Worm (Caenorhabditis elegans): ENCODE data around the gene wrt-10.

wrt-10 gene

DNA sequence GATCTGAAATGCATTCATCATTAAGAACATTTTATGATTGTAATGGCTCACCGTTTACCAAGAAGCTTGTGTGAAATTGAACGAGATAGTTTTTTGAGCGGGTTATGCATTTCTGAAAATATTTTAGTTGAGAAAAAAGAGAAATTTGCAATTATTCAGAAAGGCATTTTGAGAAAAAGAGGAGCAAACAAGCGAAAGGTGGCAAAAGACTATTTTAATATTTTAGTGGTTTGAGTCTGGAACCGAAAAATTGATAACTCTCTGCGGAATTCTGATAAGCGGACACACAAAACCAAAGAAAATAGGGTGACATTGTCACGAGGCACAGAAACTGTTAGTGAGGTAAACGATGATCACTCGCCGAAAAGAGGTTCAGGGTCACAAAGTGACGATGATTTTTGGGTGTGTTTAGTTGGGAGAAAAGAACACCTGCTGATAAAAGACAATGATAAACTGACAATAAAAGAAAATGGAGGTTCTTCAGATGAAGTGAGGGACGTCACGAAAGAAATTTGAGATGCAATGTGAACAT lies 20.4 kb upstream of the wrt-10 start (continued):
- TF ChIP-seq tra-1 (GFP tag; IDR thresholded peaks at IDR 0.05) = peak; percentile 68
- TF ChIP-seq nhr-41 (GFP tag; IDR thresholded peaks at IDR 0.05) = peak; percentile 42; the same call in 1 of the 2 replicates
- no peak for TF ChIP-seq hmg-1.1 (GFP tag; IDR thresholded peaks at IDR 0.05)
- 0 out of 2 replicates have a peak, but pooled peaks have one; percentile 28 for TF ChIP-seq zfp-3 (GFP tag; conservative IDR thresholded peaks at IDR 0.05)

DNA sequence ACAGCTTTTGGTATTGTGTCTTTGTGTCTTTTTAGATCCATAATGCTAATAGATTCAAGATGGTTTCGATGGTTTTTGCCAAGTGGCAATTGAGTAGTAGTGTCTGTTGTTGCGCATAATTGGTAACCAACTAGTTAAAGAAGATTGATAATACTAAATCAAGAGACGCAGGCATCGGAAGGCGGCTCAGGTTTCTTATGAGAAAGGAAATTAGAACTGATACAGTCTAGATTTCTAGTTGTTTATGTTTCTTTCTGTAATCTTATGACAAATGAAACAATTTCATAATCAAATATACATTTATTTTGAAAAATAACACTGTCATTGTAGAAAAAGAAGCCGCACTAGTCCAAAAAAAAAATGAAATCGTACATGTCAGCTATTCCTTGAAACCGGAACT lies 19.4 kb upstream of the wrt-10 start, which contains the start of gene ZK1290.10:
TSS of gene ZK1290.10 (minus strand) at position 101 of the 400 bp plus-strand sequence.
- TF ChIP-seq aha-1 (tag) (peak; percentile 19), ztf-7 (tag; optimal IDR thresholded peaks at IDR 0.05) (no peak), ceh-62 (tag; optimal IDR thresholded peaks at IDR 0.05) (no peak), F10B5.3 (tag; optimal IDR thresholded peaks at IDR 0.05) (no peak)

DNA sequence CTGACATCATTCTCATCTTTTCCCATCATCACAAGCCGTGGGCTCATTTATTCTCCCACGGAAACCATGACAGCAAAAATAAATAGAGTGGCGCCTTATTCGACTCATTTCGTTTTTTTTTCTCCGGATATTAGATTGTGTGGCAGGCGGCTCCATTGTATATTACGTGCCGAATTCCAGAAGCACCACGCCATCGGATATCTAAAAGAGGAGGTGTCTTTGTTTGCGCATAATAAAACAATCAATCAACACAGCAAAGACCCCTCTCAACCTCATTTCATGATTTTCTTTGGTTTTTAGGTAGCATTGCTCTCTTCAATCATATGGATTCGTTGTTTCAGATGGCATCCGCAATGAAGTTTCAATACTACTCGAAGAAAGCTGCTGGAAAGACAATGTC lies 14.7 kb upstream of the wrt-10 start, which contains the start of gene tph-1:
TSS of gene tph-1 (plus strand) at position 301 of the 400 bp plus-strand sequence.
- no peak for TF ChIP-seq lin-29 (GFP tag; IDR thresholded peaks at IDR 0.05)
- TF ChIP-seq sdz-12 (GFP tag; optimal IDR thresholded peaks at IDR 0.05) = no peak
- no peak for TF ChIP-seq F26F4.8 (GFP tag; conservative IDR thresholded peaks at IDR 0.05)
- no peak for TF ChIP-seq mxl-3 (GFP tag; optimal IDR thresholded peaks at IDR 0.05)
- TF ChIP-seq egl-43 (GFP tag; IDR thresholded peaks at IDR 0.05) = no peak
- no peak for TF ChIP-seq nhr-10 (tag; optimal IDR thresholded peaks at IDR 0.05)
- TF ChIP-seq daf-8 (GFP tag; IDR thresholded peaks at IDR 0.05) = no peak
- TF ChIP-seq ceh-20 (GFP tag; IDR thresholded peaks at IDR 0.05) = no peak
- TF ChIP-seq nhr-42 (GFP tag; IDR thresholded peaks at IDR 0.05) = no peak
- TF ChIP-seq mxl-2 (GFP tag; conservative IDR thresholded peaks at IDR 0.05) = no peak
- no peak for TF ChIP-seq pha-4 (GFP tag; IDR thresholded peaks at IDR 0.05)
- no peak for TF ChIP-seq pha-4 (tag; optimal IDR thresholded peaks at IDR 0.05)
- no peak for TF ChIP-seq F37D6.2 (tag; optimal IDR thresholded peaks at IDR 0.05)

DNA sequence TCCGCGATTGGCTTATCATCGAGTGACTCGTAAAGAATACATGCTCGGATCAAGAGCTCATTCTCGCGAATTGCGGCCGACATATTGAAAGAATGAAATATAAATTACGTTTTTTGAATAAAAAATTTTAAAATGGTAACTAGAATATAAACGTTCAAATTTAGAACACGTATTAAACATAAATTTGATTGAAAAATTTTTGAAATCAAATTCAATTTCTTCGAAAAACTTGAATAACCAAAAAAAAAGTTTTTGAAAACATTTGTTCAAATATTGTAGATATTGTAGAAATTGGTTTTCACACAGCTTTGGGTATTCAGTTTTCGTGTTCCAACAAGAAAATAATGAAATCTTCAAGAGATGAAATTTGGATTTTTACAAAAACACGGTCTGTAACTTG lies 13.7 kb upstream of the wrt-10 start, which contains the start of gene fbxa-224:
TSS of gene fbxa-224 (minus strand) at position 101 of the 400 bp plus-strand sequence.
- TF ChIP-seq daf-12 (tag; optimal IDR thresholded peaks at IDR 0.05) (no peak), lim-7 (GFP tag; IDR thresholded peaks at IDR 0.05) (no peak), tag-97 (GFP tag; IDR thresholded peaks at IDR 0.05) (no peak), nhr-48 (tag; optimal IDR thresholded peaks at IDR 0.05) (no peak), unc-39 (tag; optimal IDR thresholded peaks at IDR 0.05) (no peak), mdl-1 (tag; optimal IDR thresholded peaks at IDR 0.05) (no peak), F49E8.2 (tag; optimal IDR thresholded peaks at IDR 0.05; ENCODE audit: borderline replicate concordance) (no peak), T20F7.1 (GFP tag; optimal IDR thresholded peaks at IDR 0.05) (no peak)

DNA sequence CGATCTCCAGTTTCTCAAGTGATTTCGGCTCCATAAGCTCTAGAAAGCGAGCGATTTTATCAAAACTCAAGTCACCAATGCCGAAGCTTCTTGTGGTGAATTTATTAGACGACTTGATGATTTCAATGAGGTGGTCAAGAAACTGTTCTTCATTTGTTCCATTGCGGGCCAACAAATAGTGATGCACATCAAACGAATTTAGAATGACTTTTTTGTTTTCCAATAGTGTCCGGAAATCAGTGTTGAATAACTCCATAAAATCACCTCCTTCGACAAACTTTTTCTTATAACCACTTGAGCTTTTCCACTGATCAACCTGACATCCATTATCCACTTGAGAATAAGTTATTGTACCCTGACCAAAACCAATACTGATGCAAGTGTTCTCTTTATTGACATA lies 12.9 kb upstream of the wrt-10 start:
- TF ChIP-seq duxl-1 (tag; optimal IDR thresholded peaks at IDR 0.05; ENCODE audit: poor library complexity) (no peak), unc-62 (GFP tag; optimal IDR thresholded peaks at IDR 0.05 in 1 of 2) (peak in 1 of 2 experiments; percentile 96), unc-62 (tag; optimal IDR thresholded peaks at IDR 0.05) (no peak)

- TF ChIP-seq hlh-11 (tag; optimal IDR thresholded peaks at IDR 0.05) (peak; percentile 58), fkh-10 (GFP tag; optimal IDR thresholded peaks at IDR 0.05) (no peak), dmd-6 (GFP tag; IDR thresholded peaks at IDR 0.05) (no peak), lir-3 (tag; optimal IDR thresholded peaks at IDR 0.05) (no peak), nhr-28 (tag; optimal IDR thresholded peaks at IDR 0.05) (peak; percentile 42), ceh-28 (tag; optimal IDR thresholded peaks at IDR 0.05) (no peak), nhr-11 (tag; optimal IDR thresholded peaks at IDR 0.05) (no peak), mdl-1 (tag; optimal IDR thresholded peaks at IDR 0.05) (peak in 1 of 2 experiments; percentile 29), mxl-3 (GFP tag; optimal IDR thresholded peaks at IDR 0.05) (peak; percentile 38), T26A8.4 (GFP tag; IDR thresholded peaks at IDR 0.05) (peak; percentile 53; the same call in 1 of the 2 replicates), snpc-4 (tag; optimal IDR thresholded peaks at IDR 0.05) (no peak), ama-1 (optimal IDR thresholded peaks at IDR 0.05) (peak; percentile 69), aha-1 (tag) (peak; percentile 94)
Measured at ce11 chrII:7545364-7545763, 11.0 kb upstream of the wrt-10 start.
